Worm (Caenorhabditis elegans): ENCODE measurements around the gene Y38H6C.21.

- TF ChIP-seq lin-13 (tag; optimal IDR thresholded peaks at IDR 0.05) (no peak), nhr-76 (tag; optimal IDR thresholded peaks at IDR 0.05) (no peak), tbx-8 (GFP tag; optimal IDR thresholded peaks at IDR 0.05) (no peak), ces-1 (GFP tag; optimal IDR thresholded peaks at IDR 0.05) (no peak), unc-39 (tag; optimal IDR thresholded peaks at IDR 0.05) (no peak), snpc-4 (tag; optimal IDR thresholded peaks at IDR 0.05) (no peak), zip-8 (tag; optimal IDR thresholded peaks at IDR 0.05) (no peak), M03D4.4 (tag; optimal IDR thresholded peaks at IDR 0.05) (no peak)
Measured at ce11 chrV:20525816-20526459, 29.1 kb downstream of the Y38H6C.21 start, which contains the start of the genes srh-166 and Y38H6C.24.
